Fruit fly (Drosophila melanogaster) whole organism, embryonic: Measurements from ENCODE around the gene CG10948.

ENCODE experiments used
- BtbVII ChIP-seq: fragments of 200-800 bp; sonication (Bioruptor generic); optimal IDR thresholded peaks from 3 replicates; lab custom pipeline; 2017; ENCODE audit warnings: missing biosample characterization, mild to moderate bottlenecking, missing genetic modification characterization
- CG10366 ChIP-seq: fragments of 200-800 bp; sonication (Bioruptor generic); IDR thresholded peaks from 2 replicates; pipeline ENCODE4 v1.3.6; 2022; ENCODE audit warnings: missing biosample characterization, missing genetic modification characterization
- CG11560 ChIP-seq: fragments of 200-800 bp; sonication (Bioruptor generic); IDR thresholded peaks from 3 replicates; pipeline ENCODE4 v1.3.6; 2022; ENCODE audit warnings: missing biosample characterization, missing genetic modification characterization
- CG13287 ChIP-seq: fragments of 200-800 bp; sonication (Bioruptor generic); IDR thresholded peaks from 2 replicates; pipeline ENCODE4 v1.3.6; 2022; ENCODE audit warnings: missing biosample characterization, missing genetic modification characterization; ENCODE audit not compliant: partially characterized antibody
- CG1529 ChIP-seq: fragments of 200-800 bp; sonication (Bioruptor generic); optimal IDR thresholded peaks from 3 replicates; lab custom pipeline; 2018; ENCODE audit warnings: missing biosample characterization, missing genetic modification characterization
- CG15601 ChIP-seq: fragments of 200-800 bp; sonication (Bioruptor generic); optimal IDR thresholded peaks from 3 replicates; lab custom pipeline; 2019; ENCODE audit warnings: missing biosample characterization, mild to moderate bottlenecking, missing genetic modification characterization, moderate library complexity
- CG15696 ChIP-seq: fragments of 200-800 bp; sonication (Bioruptor generic); optimal IDR thresholded peaks from 2 replicates; lab custom pipeline; 2019; ENCODE audit warnings: missing biosample characterization, mild to moderate bottlenecking, missing genetic modification characterization, moderate library complexity
- CG2202 ChIP-seq: fragments of 200-800 bp; sonication (Bioruptor generic); optimal IDR thresholded peaks from 2 replicates; lab custom pipeline; 2018; ENCODE audit warnings: missing biosample characterization, mild to moderate bottlenecking, missing genetic modification characterization
- CG32767 ChIP-seq: fragments of 200-800 bp; sonication (Bioruptor generic); IDR thresholded peaks from 2 replicates; pipeline ENCODE4 v1.3.6; 2022; ENCODE audit warnings: missing biosample characterization, missing genetic modification characterization
- CG33213 ChIP-seq: fragments of 200-800 bp; sonication (Bioruptor generic); optimal IDR thresholded peaks from 3 replicates; lab custom pipeline; 2016; ENCODE audit warnings: missing biosample characterization, missing genetic modification characterization
- CG3407 ChIP-seq: fragments of 200-800 bp; sonication (Bioruptor generic); optimal IDR thresholded peaks from 2 replicates; lab custom pipeline; 2018; ENCODE audit warnings: missing biosample characterization, mild to moderate bottlenecking, missing genetic modification characterization
- CG34376 ChIP-seq: fragments of 200-800 bp; sonication (Bioruptor generic); optimal IDR thresholded peaks from 2 replicates; lab custom pipeline; 2018; ENCODE audit warnings: missing biosample characterization, mild to moderate bottlenecking, missing genetic modification characterization
- CG3838 ChIP-seq: fragments of 200-800 bp; sonication (Bioruptor generic); optimal IDR thresholded peaks from 3 replicates; lab custom pipeline; 2016; ENCODE audit warnings: missing biosample characterization, missing genetic modification characterization
- CG4360 ChIP-seq: fragments of 200-800 bp; sonication (Bioruptor generic); IDR thresholded peaks from 2 replicates; pipeline ENCODE4 v1.3.6; 2022; ENCODE audit warnings: missing biosample characterization, missing genetic modification characterization
- CG4617 ChIP-seq: fragments of 200-800 bp; sonication (Bioruptor generic); optimal IDR thresholded peaks from 3 replicates; lab custom pipeline; 2016; ENCODE audit warnings: missing biosample characterization, missing genetic modification characterization, borderline replicate concordance
- CG6765 ChIP-seq: fragments of 200-800 bp; sonication (Bioruptor generic); optimal IDR thresholded peaks from 3 replicates; lab custom pipeline; 2017; ENCODE audit warnings: missing biosample characterization, mild to moderate bottlenecking, missing genetic modification characterization
- CTCF ChIP-seq: fragments of 200-800 bp; sonication (Bioruptor generic); optimal IDR thresholded peaks from 2 replicates; lab custom pipeline; 2017; ENCODE audit warnings: missing biosample characterization, mild to moderate bottlenecking, missing genetic modification characterization, moderate library complexity
- CoRest ChIP-seq: fragments of 200-800 bp; sonication (Bioruptor generic); optimal IDR thresholded peaks from 3 replicates; lab custom pipeline; 2018; ENCODE audit warnings: missing biosample characterization, mild to moderate bottlenecking, missing genetic modification characterization, moderate library complexity
- Dad ChIP-seq: fragments of 200-800 bp; sonication (Bioruptor generic); optimal IDR thresholded peaks from 3 replicates; lab custom pipeline; 2016; ENCODE audit warnings: missing biosample characterization, missing genetic modification characterization
- Dbx ChIP-seq: fragments of 200-800 bp; sonication (Bioruptor generic); IDR thresholded peaks from 3 replicates; pipeline ENCODE4 v1.3.6; 2022; ENCODE audit warnings: missing biosample characterization, missing genetic modification characterization
- Deaf1 ChIP-seq: fragments of 200-800 bp; optimal IDR thresholded peaks from 3 replicates; lab custom pipeline; 2019; ENCODE audit warnings: missing biosample characterization, mild to moderate bottlenecking, missing genetic modification characterization, moderate library complexity
- Hey ChIP-seq: fragments of 200-800 bp; sonication (Bioruptor generic); optimal IDR thresholded peaks from 3 replicates; lab custom pipeline; 2018; ENCODE audit warnings: missing biosample characterization, mild to moderate bottlenecking, missing genetic modification characterization
- Hr3 ChIP-seq: fragments of 200-800 bp; sonication (Bioruptor generic); optimal IDR thresholded peaks from 3 replicates; lab custom pipeline; 2016; ENCODE audit warnings: missing biosample characterization, missing genetic modification characterization
- Lim3 ChIP-seq: fragments of 200-800 bp; sonication (Bioruptor generic); IDR thresholded peaks from 2 replicates; pipeline ENCODE4 v1.3.6; 2022; ENCODE audit warnings: missing biosample characterization, missing genetic modification characterization
- Nf-YB ChIP-seq: fragments of 200-800 bp; sonication (Bioruptor generic); optimal IDR thresholded peaks from 3 replicates; lab custom pipeline; 2019; ENCODE audit warnings: missing biosample characterization, mild to moderate bottlenecking, missing genetic modification characterization, moderate library complexity
- Nf-YC ChIP-seq: fragments of 200-800 bp; optimal IDR thresholded peaks from 3 replicates; lab custom pipeline; 2019; ENCODE audit warnings: missing biosample characterization, mild to moderate bottlenecking, missing genetic modification characterization, moderate library complexity
- Oaz ChIP-seq: fragments of 200-800 bp; sonication (Bioruptor generic); IDR thresholded peaks from 2 replicates; pipeline ENCODE4 v1.3.6; 2022; ENCODE audit warnings: missing biosample characterization, missing genetic modification characterization
- Rfx ChIP-seq: fragments of 200-800 bp; sonication (Bioruptor generic); IDR thresholded peaks from 2 replicates; pipeline ENCODE4 v1.3.6; 2022; ENCODE audit warnings: missing biosample characterization, missing genetic modification characterization
- TFAM ChIP-seq: fragments of 200-800 bp; sonication (Bioruptor generic); optimal IDR thresholded peaks from 2 replicates; lab custom pipeline; 2017; ENCODE audit warnings: missing biosample characterization, missing genetic modification characterization, inconsistent platforms
- abd-A ChIP-seq: fragments of 200-800 bp; sonication (Bioruptor generic); optimal IDR thresholded peaks from 3 replicates; lab custom pipeline; 2019; ENCODE audit warnings: missing biosample characterization, mild to moderate bottlenecking, missing genetic modification characterization, moderate library complexity
- bab2 ChIP-seq: fragments of 200-800 bp; sonication (Bioruptor generic); optimal IDR thresholded peaks from 2 replicates; lab custom pipeline; 2016; ENCODE audit warnings: missing biosample characterization, missing genetic modification characterization
- fd64A ChIP-seq: fragments of 200-800 bp; sonication (Bioruptor generic); optimal IDR thresholded peaks from 3 replicates; lab custom pipeline; 2018; ENCODE audit warnings: missing biosample characterization, mild to moderate bottlenecking, missing genetic modification characterization
- fu2 ChIP-seq: fragments of 200-800 bp; sonication (Bioruptor generic); optimal IDR thresholded peaks from 2 replicates; lab custom pipeline; 2016; ENCODE audit warnings: missing biosample characterization, missing genetic modification characterization
- gem ChIP-seq: fragments of 200-800 bp; sonication (Bioruptor generic); optimal IDR thresholded peaks from 2 replicates; lab custom pipeline; 2019; ENCODE audit warnings: missing biosample characterization, mild to moderate bottlenecking, missing genetic modification characterization, moderate library complexity
- gsb ChIP-seq: fragments of 200-800 bp; sonication (Bioruptor generic); IDR thresholded peaks from 2 replicates; pipeline ENCODE4 v1.3.6; 2022; ENCODE audit warnings: missing biosample characterization, missing genetic modification characterization
- lab ChIP-seq: fragments of 200-800 bp; sonication (Bioruptor generic); optimal IDR thresholded peaks from 3 replicates; lab custom pipeline; 2017; ENCODE audit warnings: missing biosample characterization, missing genetic modification characterization, mild to moderate bottlenecking, moderate library complexity, missing genetic modification reagents
- pros ChIP-seq: fragments of 200-800 bp; sonication (Bioruptor generic); optimal IDR thresholded peaks from 3 replicates; lab custom pipeline; 2019; ENCODE audit warnings: missing biosample characterization, mild to moderate bottlenecking, missing genetic modification characterization, moderate library complexity
- pzg ChIP-seq: fragments of 200-800 bp; sonication (Bioruptor generic); optimal IDR thresholded peaks from 3 replicates; lab custom pipeline; 2018; ENCODE audit warnings: missing biosample characterization, mild to moderate bottlenecking, missing genetic modification characterization, moderate library complexity
- schlank ChIP-seq: fragments of 200-800 bp; sonication (Bioruptor generic); optimal IDR thresholded peaks from 2 replicates; lab custom pipeline; 2018; ENCODE audit warnings: missing biosample characterization, mild to moderate bottlenecking, missing genetic modification characterization
- sd ChIP-seq: fragments of 200-800 bp; sonication (Bioruptor generic); optimal IDR thresholded peaks from 3 replicates; lab custom pipeline; 2018; ENCODE audit warnings: missing biosample characterization, mild to moderate bottlenecking, missing genetic modification characterization, moderate library complexity
- sna ChIP-seq: fragments of 200-800 bp; sonication (Bioruptor generic); IDR thresholded peaks from 2 replicates; pipeline ENCODE4 v1.3.6; 2022; ENCODE audit warnings: missing biosample characterization, missing genetic modification characterization; ENCODE audit not compliant: partially characterized antibody
- sqz ChIP-seq: fragments of 200-800 bp; sonication (Bioruptor generic); optimal IDR thresholded peaks from 3 replicates; lab custom pipeline; 2018; ENCODE audit warnings: missing biosample characterization, mild to moderate bottlenecking, missing genetic modification characterization
- stwl ChIP-seq: fragments of 200-800 bp; sonication (Bioruptor generic); optimal IDR thresholded peaks from 3 replicates; lab custom pipeline; 2018; ENCODE audit warnings: missing biosample characterization, mild to moderate bottlenecking, missing genetic modification characterization, moderate library complexity
- sug ChIP-seq: fragments of 200-800 bp; optimal IDR thresholded peaks from 2 replicates; lab custom pipeline; 2019; ENCODE audit warnings: missing biosample characterization, mild to moderate bottlenecking, missing genetic modification characterization, moderate library complexity
- tio ChIP-seq: fragments of 200-800 bp; sonication (Bioruptor generic); optimal IDR thresholded peaks from 2 replicates; lab custom pipeline; 2017; ENCODE audit warnings: missing biosample characterization, missing genetic modification characterization, inconsistent platforms
- tll ChIP-seq, 2 experiments: fragments of 200-800 bp in 1 of 2; fragments of >200 bp in 1 of 2; sonication (Bioruptor generic) in 1 of 2; optimal IDR thresholded peaks; 2 replicates each; lab custom pipeline; 2017 to 2019; ENCODE audit warnings: missing biosample characterization in 2 of 2, missing genetic modification characterization in 2 of 2, mild to moderate bottlenecking in 1 of 2, moderate library complexity in 1 of 2
- toy ChIP-seq: fragments of 200-800 bp; sonication (Bioruptor generic); IDR thresholded peaks from 2 replicates; pipeline ENCODE4 v1.3.6; 2022; ENCODE audit warnings: missing biosample characterization, missing genetic modification characterization
- trh ChIP-seq: fragments of 200-800 bp; sonication (Bioruptor generic); optimal IDR thresholded peaks from 2 replicates; lab custom pipeline; 2016; ENCODE audit warnings: missing biosample characterization, missing genetic modification characterization
- vfl ChIP-seq: fragments of 200-800 bp; sonication (Bioruptor generic); optimal IDR thresholded peaks from 2 replicates; lab custom pipeline; 2016; ENCODE audit warnings: missing biosample characterization, missing genetic modification characterization
- zf30C ChIP-seq: fragments of 200-800 bp; sonication (Bioruptor generic); optimal IDR thresholded peaks from 3 replicates; lab custom pipeline; 2018; ENCODE audit warnings: missing biosample characterization, mild to moderate bottlenecking, missing genetic modification characterization

Gene CG10948

dm6 chr3L:12834526-12835213 lies 15.2 kb downstream of the CG10948 start (continued):
- TF ChIP-seq Dbx (GFP tag; lab: Robert Waterston, UW), result no peak
- no peak for TF ChIP-seq CTCF (GFP tag; lab: Kevin White, UChicago)
- no peak for TF ChIP-seq fd64A (GFP tag; lab: Kevin White, UChicago)
- TF ChIP-seq CG10366 (GFP tag; lab: Robert Waterston, UW), result no peak
- no peak for TF ChIP-seq pzg
- peak; percentile 41 for TF ChIP-seq Deaf1 (tag; lab: Kevin White, UChicago)
- no peak for TF ChIP-seq pros (GFP tag; lab: Kevin White, UChicago)
- TF ChIP-seq Rfx (GFP tag; lab: Robert Waterston, UW), result no peak
- TF ChIP-seq CG3407, result no peak
- no peak for TF ChIP-seq gsb (GFP tag; lab: Robert Waterston, UW)
- 0 out of 2 replicates have a peak, but pooled peaks have one; percentile 1 for TF ChIP-seq CG4360 (GFP tag; lab: Robert Waterston, UW)
- TF ChIP-seq schlank (tag; lab: Kevin White, UChicago), result no peak
- no peak for TF ChIP-seq Hr3 (GFP tag; lab: Kevin White, UChicago)
- no peak for TF ChIP-seq CG1529
- 0 out of 2 replicates have a peak, but pooled peaks have one; percentile 4 for TF ChIP-seq CG13287 (GFP tag; lab: Robert Waterston, UW)
- no peak for TF ChIP-seq CG34376 (GFP tag; lab: Kevin White, UChicago)
- TF ChIP-seq Lim3 (GFP tag; lab: Robert Waterston, UW), result no peak
- TF ChIP-seq sug, result no peak
- TF ChIP-seq tll (GFP tag; optimal IDR thresholded peaks at IDR 0.05; lab: Kevin White, UChicago), result no peak
- TF ChIP-seq vfl, result no peak
- TF ChIP-seq CG4617, result no peak
- peak; percentile 15 for TF ChIP-seq sqz
- peak; percentile 89 for TF ChIP-seq Nf-YB (GFP tag; lab: Kevin White, UChicago)
- TF ChIP-seq Oaz (GFP tag; lab: Robert Waterston, UW), result no peak
- TF ChIP-seq bab2 (GFP tag; lab: Kevin White, UChicago), result no peak
- no peak for TF ChIP-seq CoRest (tag; lab: Kevin White, UChicago)
- TF ChIP-seq CG32767 (GFP tag; lab: Robert Waterston, UW), result 0 out of 2 replicates have a peak, but pooled peaks have one; percentile 49
- TF ChIP-seq fu2 (GFP tag; lab: Kevin White, UChicago), result no peak
- no peak for TF ChIP-seq Hey (tag; lab: Kevin White, UChicago)
- no peak for TF ChIP-seq TFAM (GFP tag; lab: Kevin White, UChicago)
- TF ChIP-seq CG11560 (tag; lab: Robert Waterston, UW), result no peak
- TF ChIP-seq gem (tag; lab: Kevin White, UChicago), result no peak
- no peak for TF ChIP-seq CG3838
- no peak for TF ChIP-seq Dad (GFP tag; lab: Kevin White, UChicago)
- no peak for TF ChIP-seq lab (GFP tag; lab: Kevin White, UChicago)
- no peak for TF ChIP-seq CG33213 (GFP tag; lab: Kevin White, UChicago)
- TF ChIP-seq CG15601, result no peak
- no peak for TF ChIP-seq sna (GFP tag; lab: Robert Waterston, UW)
- no peak for TF ChIP-seq toy
- peak; percentile 93 for TF ChIP-seq Nf-YC (tag; lab: Kevin White, UChicago)
- TF ChIP-seq BtbVII, result peak; percentile 52
- TF ChIP-seq CG6765 (GFP tag; lab: Kevin White, UChicago), result no peak
- TF ChIP-seq sd (tag; lab: Kevin White, UChicago), result peak; percentile 60
- no peak for TF ChIP-seq zf30C (GFP tag; lab: Kevin White, UChicago)
- no peak for TF ChIP-seq stwl (tag; lab: Kevin White, UChicago)
- no peak for TF ChIP-seq CG15696 (tag; lab: Kevin White, UChicago)
- TF ChIP-seq tio (GFP tag; lab: Kevin White, UChicago), result no peak
- TF ChIP-seq trh (GFP tag; lab: Kevin White, UChicago), result no peak
- no peak for TF ChIP-seq CG2202 (tag; lab: Kevin White, UChicago)
- TF ChIP-seq abd-A (tag; lab: Kevin White, UChicago), result peak; percentile 57
- TF ChIP-seq, all 482 proteins: peak for 17
